Worm (Caenorhabditis elegans) whole organism, late embryonic: ENCODE data around the gene K10D11.6.

Experiments used
- dmd-4 ChIP-seq: sonication (generic microtip); optimal IDR thresholded peaks from 2 replicates; lab custom pipeline; 2016; ENCODE audit warnings: borderline replicate concordance, missing genetic modification characterization, missing compliant biosample characterization
- hlh-15 ChIP-seq: sonication (generic microtip); optimal IDR thresholded peaks from 2 replicates; lab custom pipeline; 2016; ENCODE audit warnings: missing genetic modification characterization, missing compliant biosample characterization
- madf-2 ChIP-seq: sonication (generic microtip); optimal IDR thresholded peaks from 2 replicates; lab custom pipeline; 2017; ENCODE audit warnings: missing genetic modification characterization, missing compliant biosample characterization
- mec-3 ChIP-seq: sonication (generic microtip); optimal IDR thresholded peaks from 2 replicates; lab custom pipeline; 2016; ENCODE audit warnings: borderline replicate concordance, missing genetic modification characterization, missing compliant biosample characterization
- sox-2 ChIP-seq: fragments of 200-800 bp; sonication (Bioruptor generic); IDR thresholded peaks from 2 replicates; pipeline ENCODE4 v1.3.6; 2022; ENCODE audit warnings: missing genetic modification reagents, missing genetic modification characterization, missing compliant biosample characterization
- syd-9 ChIP-seq: sonication (generic microtip); optimal IDR thresholded peaks from 2 replicates; lab custom pipeline; 2016; ENCODE audit warnings: mild to moderate bottlenecking, missing genetic modification characterization, moderate library complexity, missing compliant biosample characterization
- unc-42 ChIP-seq: sonication (generic microtip); optimal IDR thresholded peaks from 2 replicates; lab custom pipeline; 2016; ENCODE audit warnings: missing genotype, missing genetic modification characterization, missing compliant biosample characterization

The K10D11.6 gene

ce11 chrIV:12942633-12943032, 46.6 kb downstream of the K10D11.6 start, which contains the start of gene dct-19:
dct-19 (plus strand) TSS chrIV:12942933.
- no peak for TF ChIP-seq mec-3

ce11 chrIV:12941254-12941653, 48.0 kb downstream of the K10D11.6 start, which contains the start of gene dod-24:
dod-24 (minus strand) TSS chrIV:12941354.
- TF ChIP-seq sox-2 (no peak), syd-9 (no peak), hlh-15 (tag; lab: Kevin White, UChicago) (no peak), unc-42 (tag; lab: Kevin White, UChicago) (no peak), dmd-4 (tag; lab: Kevin White, UChicago) (no peak), madf-2 (no peak)
